Fruit fly (Drosophila melanogaster) whole organism, prepupa: Measurements from ENCODE around the gene cpo.

ENCODE experiments used
- Blimp-1 ChIP-seq: fragments of 200-800 bp; sonication (Bioruptor generic); optimal IDR thresholded peaks from 3 replicates; lab custom pipeline; 2017; ENCODE audit warnings: missing biosample characterization, missing genetic modification characterization, mild to moderate bottlenecking, moderate library complexity, missing genetic modification reagents
- CG10631 ChIP-seq: fragments of 200-800 bp; sonication (Bioruptor generic); optimal IDR thresholded peaks from 2 replicates; lab custom pipeline; 2016; ENCODE audit warnings: missing biosample characterization, missing genetic modification characterization
- CG10669 ChIP-seq: fragments of 200-800 bp; sonication (Bioruptor generic); optimal IDR thresholded peaks from 3 replicates; lab custom pipeline; 2018; ENCODE audit warnings: missing biosample characterization, mild to moderate bottlenecking, missing genetic modification characterization, moderate library complexity
- CG11294 ChIP-seq: fragments of 200-800 bp; sonication (Bioruptor generic); IDR thresholded peaks from 2 replicates; pipeline ENCODE4 v1.3.6; 2022; ENCODE audit warnings: missing biosample characterization, missing genetic modification characterization
- CG11762 ChIP-seq: fragments of 200-800 bp; sonication (Bioruptor generic); optimal IDR thresholded peaks from 3 replicates; lab custom pipeline; 2016; ENCODE audit warnings: missing biosample characterization, missing genetic modification characterization; ENCODE audit not compliant: insufficient read depth
- CG11902 ChIP-seq: fragments of 200-800 bp; sonication (Bioruptor generic); optimal IDR thresholded peaks from 3 replicates; lab custom pipeline; 2016; ENCODE audit warnings: missing biosample characterization, missing genetic modification characterization
- CG15336 ChIP-seq: fragments of 200-800 bp; sonication (Bioruptor generic); IDR thresholded peaks from 2 replicates; pipeline ENCODE4 v1.3.6; 2022; ENCODE audit warnings: missing biosample characterization, missing genetic modification characterization
- CG1621 ChIP-seq: fragments of 200-800 bp; sonication (Bioruptor generic); optimal IDR thresholded peaks from 3 replicates; lab custom pipeline; 2018; ENCODE audit warnings: missing biosample characterization, mild to moderate bottlenecking, missing genetic modification characterization
- CG16779 ChIP-seq: fragments of 200-800 bp; sonication (Bioruptor generic); optimal IDR thresholded peaks from 3 replicates; lab custom pipeline; 2017; ENCODE audit warnings: missing biosample characterization, mild to moderate bottlenecking, missing genetic modification characterization
- CG31627 ChIP-seq: fragments of 200-800 bp; sonication (Bioruptor generic); optimal IDR thresholded peaks from 3 replicates; lab custom pipeline; 2016; ENCODE audit warnings: missing biosample characterization, missing genetic modification characterization
- CG32006 ChIP-seq: fragments of 200-800 bp; sonication (Bioruptor generic); optimal IDR thresholded peaks from 3 replicates; lab custom pipeline; 2017; ENCODE audit warnings: missing biosample characterization, mild to moderate bottlenecking, missing genetic modification characterization
- CG34406 ChIP-seq: fragments of 200-800 bp; sonication (Bioruptor generic); optimal IDR thresholded peaks from 3 replicates; lab custom pipeline; 2016; ENCODE audit warnings: missing biosample characterization, missing genetic modification characterization
- CG3919 ChIP-seq: fragments of 200-800 bp; sonication (Bioruptor generic); optimal IDR thresholded peaks from 3 replicates; lab custom pipeline; 2016; ENCODE audit warnings: missing biosample characterization, missing genetic modification characterization
- CG4318 ChIP-seq: fragments of 200-800 bp; sonication (Bioruptor generic); optimal IDR thresholded peaks from 3 replicates; lab custom pipeline; 2017; ENCODE audit warnings: missing biosample characterization, mild to moderate bottlenecking, missing genetic modification characterization
- CG6276 ChIP-seq: fragments of 200-800 bp; sonication (Bioruptor generic); optimal IDR thresholded peaks from 2 replicates; lab custom pipeline; 2017; ENCODE audit warnings: missing biosample characterization, mild to moderate bottlenecking, missing genetic modification characterization
- CG6854 ChIP-seq: fragments of 200-800 bp; sonication (Bioruptor generic); optimal IDR thresholded peaks from 2 replicates; lab custom pipeline; 2017; ENCODE audit warnings: missing biosample characterization, mild to moderate bottlenecking, missing genetic modification characterization
- CG7368 ChIP-seq: fragments of 200-800 bp; sonication (Bioruptor generic); optimal IDR thresholded peaks from 3 replicates; lab custom pipeline; 2016; ENCODE audit warnings: missing biosample characterization, missing genetic modification characterization
- CG8119 ChIP-seq: fragments of 200-800 bp; sonication (Bioruptor generic); IDR thresholded peaks from 3 replicates; pipeline ENCODE4 v1.3.6; 2022; ENCODE audit warnings: missing biosample characterization, missing genetic modification characterization
- CG8632 ChIP-seq: fragments of 200-800 bp; sonication (Bioruptor generic); optimal IDR thresholded peaks from 3 replicates; lab custom pipeline; 2016; ENCODE audit warnings: missing biosample characterization, missing genetic modification characterization
- CG9139 ChIP-seq: fragments of 200-800 bp; sonication (Bioruptor generic); optimal IDR thresholded peaks from 3 replicates; lab custom pipeline; 2017; ENCODE audit warnings: missing biosample characterization, mild to moderate bottlenecking, missing genetic modification characterization
- Eip75B ChIP-seq: fragments of 200-800 bp; sonication (Bioruptor generic); optimal IDR thresholded peaks from 3 replicates; lab custom pipeline; 2016; ENCODE audit warnings: missing biosample characterization, missing genetic modification characterization
- Eip78C ChIP-seq: fragments of 200-800 bp; sonication (Bioruptor generic); peaks from one replicate; lab custom pipeline; 2016; ENCODE audit warnings: missing biosample characterization, missing genetic modification characterization
- Eip93F ChIP-seq: fragments of 200-800 bp; sonication (Bioruptor generic); optimal IDR thresholded peaks from 2 replicates; lab custom pipeline; 2016; ENCODE audit warnings: missing biosample characterization, mild to moderate bottlenecking, missing genetic modification characterization
- Ets96B ChIP-seq: fragments of 200-800 bp; optimal IDR thresholded peaks from 2 replicates; lab custom pipeline; 2019; ENCODE audit warnings: missing biosample characterization, mild to moderate bottlenecking, missing genetic modification characterization, moderate library complexity
- Gug ChIP-seq: fragments of 200-800 bp; sonication (Bioruptor generic); IDR thresholded peaks from 2 replicates; pipeline ENCODE4 v1.3.6; 2022; ENCODE audit warnings: missing biosample characterization, missing genetic modification characterization
- Hr38 ChIP-seq: sonication (Bioruptor generic); optimal IDR thresholded peaks from 2 replicates; lab custom pipeline; 2016; ENCODE audit warnings: missing biosample characterization, missing genetic modification characterization
- Hr39 ChIP-seq: fragments of 200-800 bp; sonication (Bioruptor generic); optimal IDR thresholded peaks from 2 replicates; lab custom pipeline; 2016; ENCODE audit warnings: missing biosample characterization, missing genetic modification characterization
- Hr4 ChIP-seq: fragments of 200-800 bp; sonication (Bioruptor generic); optimal IDR thresholded peaks from 3 replicates; lab custom pipeline; 2016; ENCODE audit warnings: missing biosample characterization, missing genetic modification characterization
- Lpt ChIP-seq: fragments of 200-800 bp; sonication (Bioruptor generic); optimal IDR thresholded peaks from 3 replicates; lab custom pipeline; 2016; ENCODE audit warnings: missing biosample characterization, missing genetic modification characterization
- Smox ChIP-seq: fragments of 200-800 bp; sonication (Bioruptor generic); optimal IDR thresholded peaks from 3 replicates; lab custom pipeline; 2016; ENCODE audit warnings: missing biosample characterization, missing genetic modification characterization
- achi ChIP-seq: fragments of 200-800 bp; sonication (Bioruptor generic); optimal IDR thresholded peaks from 3 replicates; lab custom pipeline; 2016; ENCODE audit warnings: missing biosample characterization, missing genetic modification characterization
- acj6 ChIP-seq: fragments of 200-800 bp; sonication (Bioruptor generic); optimal IDR thresholded peaks from 3 replicates; lab custom pipeline; 2016; ENCODE audit warnings: missing biosample characterization, missing genetic modification characterization
- cyc ChIP-seq: fragments of 200-800 bp; sonication (Bioruptor generic); optimal IDR thresholded peaks from 3 replicates; lab custom pipeline; 2016; ENCODE audit warnings: missing biosample characterization, missing genetic modification characterization
- dsx ChIP-seq: fragments of 200-800 bp; optimal IDR thresholded peaks from 3 replicates; lab custom pipeline; 2019; ENCODE audit warnings: missing biosample characterization, mild to moderate bottlenecking, missing genetic modification characterization, moderate library complexity; ENCODE audit not compliant: poor library complexity, severe bottlenecking
- esn ChIP-seq: fragments of 200-800 bp; sonication (Bioruptor generic); optimal IDR thresholded peaks from 2 replicates; lab custom pipeline; 2016; ENCODE audit warnings: missing biosample characterization, mild to moderate bottlenecking, missing genetic modification characterization, moderate library complexity
- fd59A ChIP-seq: fragments of 200-800 bp; sonication (Bioruptor generic); optimal IDR thresholded peaks from 2 replicates; lab custom pipeline; 2017; ENCODE audit warnings: missing biosample characterization, mild to moderate bottlenecking, missing genetic modification characterization, missing genetic modification reagents
- fkh ChIP-seq: fragments of 200-800 bp; sonication (Bioruptor generic); optimal IDR thresholded peaks from 3 replicates; lab custom pipeline; 2017; ENCODE audit warnings: missing biosample characterization, mild to moderate bottlenecking, missing genetic modification characterization, moderate library complexity
- net ChIP-seq: fragments of 200-800 bp; sonication (Bioruptor generic); optimal IDR thresholded peaks from 3 replicates; lab custom pipeline; 2016; ENCODE audit warnings: missing biosample characterization, missing genetic modification characterization
- pdm3 ChIP-seq: fragments of 200-800 bp; sonication (Bioruptor generic); optimal IDR thresholded peaks from 3 replicates; lab custom pipeline; 2016; ENCODE audit warnings: missing biosample characterization, missing genetic modification characterization
- salr ChIP-seq, 2 experiments: fragments of 200-800 bp; sonication (Bioruptor generic); optimal IDR thresholded peaks; 3 replicates each; lab custom pipeline; 2016 to 2018; ENCODE audit warnings: missing biosample characterization in 2 of 2, missing genetic modification characterization in 2 of 2, mild to moderate bottlenecking in 1 of 2
- spab ChIP-seq: fragments of 200-800 bp; sonication (Bioruptor generic); optimal IDR thresholded peaks from 2 replicates; lab custom pipeline; 2017; ENCODE audit warnings: missing biosample characterization, mild to moderate bottlenecking, missing genetic modification characterization, missing genetic modification reagents
- ss ChIP-seq, 2 experiments: fragments of 200-800 bp; sonication (Bioruptor generic); optimal IDR thresholded peaks; 2 replicates in 1 of 2; 3 replicates in 1 of 2; lab custom pipeline; 2017 to 2018; ENCODE audit warnings: mild to moderate bottlenecking in 2 of 2, missing biosample characterization in 2 of 2, missing genetic modification characterization in 2 of 2, moderate library complexity in 1 of 2
- svp ChIP-seq: fragments of 200-800 bp; sonication (Bioruptor generic); peaks from one replicate; lab custom pipeline; 2016; ENCODE audit warnings: missing biosample characterization, missing genetic modification characterization
- topi ChIP-seq: fragments of 200-800 bp; sonication (Bioruptor generic); optimal IDR thresholded peaks from 3 replicates; lab custom pipeline; 2016; ENCODE audit warnings: missing biosample characterization, missing genetic modification characterization
- vri ChIP-seq: fragments of 200-800 bp; sonication (Bioruptor generic); optimal IDR thresholded peaks from 3 replicates; lab custom pipeline; 2016; ENCODE audit warnings: missing biosample characterization, mild to moderate bottlenecking, missing genetic modification characterization

Gene cpo

dm6 chr3R:18027307-18027706 lies 107.7 kb downstream of the cpo start (continued):
- TF ChIP-seq pdm3 (GFP tag; lab: Kevin White, UChicago) (no peak), CG11902 (no peak), Eip75B (GFP tag; lab: Kevin White, UChicago) (no peak), CG34406 (GFP tag; lab: Kevin White, UChicago) (no peak), Ets96B (tag; lab: Kevin White, UChicago) (peak; percentile 33), CG6276 (GFP tag; lab: Kevin White, UChicago) (peak; percentile 17), Hr4 (GFP tag; lab: Kevin White, UChicago) (peak; percentile 31), Blimp-1 (GFP tag; lab: Kevin White, UChicago) (no peak), esn (GFP tag; lab: Kevin White, UChicago) (no peak), CG10631 (GFP tag; lab: Kevin White, UChicago) (peak; percentile 48), CG10669 (GFP tag; lab: Kevin White, UChicago) (peak; percentile 4), CG15336 (GFP tag; lab: Robert Waterston, UW) (peak; percentile 52), CG8119 (GFP tag; lab: Robert Waterston, UW) (peak; percentile 62; the same call in 2 of the 3 replicates)

dm6 chr3R:18027789-18028188 lies 108.2 kb downstream of the cpo start:
- TF ChIP-seq Smox (GFP tag; lab: Kevin White, UChicago) (no peak), Blimp-1 (GFP tag; lab: Kevin White, UChicago) (no peak), svp (GFP tag; lab: Kevin White, UChicago) (peak; percentile 71), CG6276 (GFP tag; lab: Kevin White, UChicago) (no peak), Eip93F (GFP tag; lab: Kevin White, UChicago) (no peak), CG9139 (GFP tag; lab: Kevin White, UChicago) (no peak), Eip78C (no peak), CG6854 (GFP tag; lab: Kevin White, UChicago) (no peak)

- TF ChIP-seq salr (GFP tag; optimal IDR thresholded peaks at IDR 0.05; lab: Kevin White, UChicago): peak in 1 of 2 experiments; percentile 1
- peak; percentile 25 for TF ChIP-seq CG4318 (GFP tag; lab: Kevin White, UChicago)
- TF ChIP-seq vri (GFP tag; lab: Kevin White, UChicago): no peak
- TF ChIP-seq spab: no peak
- TF ChIP-seq CG11294 (GFP tag; lab: Robert Waterston, UW): no peak
- TF ChIP-seq CG6854 (GFP tag; lab: Kevin White, UChicago): no peak
- peak; percentile 11 for TF ChIP-seq pdm3 (GFP tag; lab: Kevin White, UChicago)
- no peak for TF ChIP-seq CG11902
- TF ChIP-seq acj6 (GFP tag; lab: Kevin White, UChicago): no peak
- peak; percentile 73 for TF ChIP-seq CG15336 (GFP tag; lab: Robert Waterston, UW)
- TF ChIP-seq Lpt: no peak
- TF ChIP-seq net (GFP tag; lab: Kevin White, UChicago): peak; percentile 5
- TF ChIP-seq CG11762 (GFP tag; lab: Kevin White, UChicago): no peak
- TF ChIP-seq CG1621 (tag; lab: Kevin White, UChicago): no peak
- no peak for TF ChIP-seq Hr38 (GFP tag; lab: Kevin White, UChicago)
- TF ChIP-seq CG31627 (GFP tag; lab: Kevin White, UChicago): no peak
- no peak for TF ChIP-seq Blimp-1 (GFP tag; lab: Kevin White, UChicago)
- TF ChIP-seq CG32006: peak; percentile 62
- peak; percentile 44 for TF ChIP-seq svp (GFP tag; lab: Kevin White, UChicago)
- no peak for TF ChIP-seq cyc (GFP tag; lab: Kevin White, UChicago)
- no peak for TF ChIP-seq Smox (GFP tag; lab: Kevin White, UChicago)
- no peak for TF ChIP-seq fd59A
- TF ChIP-seq ss (GFP tag; optimal IDR thresholded peaks at IDR 0.05; lab: Kevin White, UChicago): no peak
- TF ChIP-seq fkh (GFP tag; lab: Kevin White, UChicago): no peak
- TF ChIP-seq CG3919 (GFP tag; lab: Kevin White, UChicago): no peak
- TF ChIP-seq CG8632 (GFP tag; lab: Kevin White, UChicago): no peak
- no peak for TF ChIP-seq CG10669 (GFP tag; lab: Kevin White, UChicago)
- TF ChIP-seq dsx (GFP tag; lab: Kevin White, UChicago): peak; percentile 17
- no peak for TF ChIP-seq topi
- no peak for TF ChIP-seq CG6276 (GFP tag; lab: Kevin White, UChicago)
- peak; percentile 60 for TF ChIP-seq Hr4 (GFP tag; lab: Kevin White, UChicago)
- no peak for TF ChIP-seq Hr39 (GFP tag; lab: Kevin White, UChicago)
- peak; percentile 64; the same call in 2 of the 3 replicates for TF ChIP-seq CG8119 (GFP tag; lab: Robert Waterston, UW)
- 0 out of 2 replicates have a peak, but pooled peaks have one; percentile 14 for TF ChIP-seq Gug (GFP tag; lab: Robert Waterston, UW)
- TF ChIP-seq CG16779 (tag; lab: Kevin White, UChicago): no peak
- peak; percentile 64 for TF ChIP-seq Eip78C
- no peak for TF ChIP-seq Eip75B (GFP tag; lab: Kevin White, UChicago)
- no peak for TF ChIP-seq CG7368 (GFP tag; lab: Kevin White, UChicago)
- peak; percentile 14 for TF ChIP-seq achi
Measured at dm6 chr3R:18029105-18029504, 109.5 kb downstream of the cpo start.
